Worm (Caenorhabditis elegans) whole organism, young adult: ENCODE results near the gene C34E7.3.

Source experiments
- D2030.7 ChIP-seq: fragments of 200-800 bp; sonication (Bioruptor generic); IDR thresholded peaks from 2 replicates; pipeline ENCODE4 v1.3.6; 2022; ENCODE audit warnings: missing genetic modification reagents, missing genetic modification characterization, missing compliant biosample characterization
- F22D6.2 ChIP-seq: sonication (generic microtip); optimal IDR thresholded peaks from 2 replicates; lab custom pipeline; 2016; ENCODE audit warnings: mild to moderate bottlenecking, missing genetic modification characterization, missing compliant biosample characterization
- F49E8.2 ChIP-seq: sonication (generic microtip); optimal IDR thresholded peaks from 3 replicates; lab custom pipeline; 2017; ENCODE audit warnings: missing genetic modification characterization, mild to moderate bottlenecking, missing compliant biosample characterization, antibody characterized with exemption, moderate library complexity; ENCODE audit not compliant: insufficient read depth
- K11D2.4 ChIP-seq: fragments of 200-800 bp; sonication (Bioruptor generic); IDR thresholded peaks from 2 replicates; pipeline ENCODE4 v1.3.6; 2022; ENCODE audit warnings: missing genetic modification reagents, missing genetic modification characterization, missing compliant biosample characterization
- T26A5.8 ChIP-seq: sonication (generic microtip); optimal IDR thresholded peaks from 2 replicates; lab custom pipeline; 2016; ENCODE audit warnings: missing genetic modification characterization, missing compliant biosample characterization
- akir-1 ChIP-seq: fragments of 200-800 bp; sonication (Bioruptor generic); optimal IDR thresholded peaks from 2 replicates; lab custom pipeline; 2018; ENCODE audit warnings: mild to moderate bottlenecking, missing genetic modification characterization, moderate library complexity, missing compliant biosample characterization
- athp-1 ChIP-seq: sonication (generic microtip); optimal IDR thresholded peaks from 2 replicates; lab custom pipeline; 2017; ENCODE audit warnings: mild to moderate bottlenecking, missing genetic modification characterization, missing compliant biosample characterization
- bed-1 ChIP-seq: fragments of 200-800 bp; sonication (Bioruptor generic); IDR thresholded peaks from 2 replicates; pipeline ENCODE4 v1.3.6; 2022; ENCODE audit warnings: missing genetic modification reagents, missing genetic modification characterization, missing compliant biosample characterization
- bed-2 ChIP-seq: fragments of 200-800 bp; sonication (Bioruptor generic); IDR thresholded peaks from 2 replicates; pipeline ENCODE4 v1.3.6; 2022; ENCODE audit warnings: missing genetic modification reagents, missing genetic modification characterization, missing compliant biosample characterization
- cebp-1 ChIP-seq, 2 experiments: fragments of 200-800 bp in 1 of 2; sonication (Bioruptor generic) in 1 of 2; sonication (generic microtip) in 1 of 2; IDR thresholded peaks in 1 of 2; optimal IDR thresholded peaks in 1 of 2; 2 replicates each; pipeline versions ENCODE4 v1.3.6 to Lab custom; 2017 to 2022; ENCODE audit warnings: missing compliant biosample characterization in 2 of 2, missing genetic modification characterization in 2 of 2, mild to moderate bottlenecking in 1 of 2, missing genetic modification reagents in 1 of 2, moderate library complexity in 1 of 2
- cebp-2 ChIP-seq: fragments of 200-800 bp; sonication (Bioruptor generic); IDR thresholded peaks from 2 replicates; pipeline ENCODE4 v1.3.6; 2022; ENCODE audit warnings: missing genetic modification characterization, missing compliant biosample characterization
- chd-7 ChIP-seq: sonication (generic microtip); optimal IDR thresholded peaks from 2 replicates; lab custom pipeline; 2016; ENCODE audit warnings: mild to moderate bottlenecking, missing genetic modification characterization, moderate library complexity, missing compliant biosample characterization
- egl-44 ChIP-seq: fragments of 200-800 bp; sonication (Bioruptor generic); IDR thresholded peaks from 2 replicates; pipeline ENCODE4 v1.3.6; 2022; ENCODE audit warnings: missing genetic modification reagents, missing genetic modification characterization, missing compliant biosample characterization
- ets-4 ChIP-seq: fragments of 200-800 bp; sonication (Bioruptor generic); optimal IDR thresholded peaks from 2 replicates; lab custom pipeline; 2018; ENCODE audit warnings: mild to moderate bottlenecking, missing genetic modification characterization, missing compliant biosample characterization
- gei-17 ChIP-seq: fragments of 200-800 bp; sonication (Bioruptor generic); optimal IDR thresholded peaks from 2 replicates; lab custom pipeline; 2018; ENCODE audit warnings: mild to moderate bottlenecking, missing genetic modification characterization, missing compliant biosample characterization
- him-1 ChIP-seq: sonication (generic microtip); optimal IDR thresholded peaks from 2 replicates; lab custom pipeline; 2016; ENCODE audit warnings: missing genotype, missing genetic modification reagents, missing genetic modification characterization, missing compliant biosample characterization
- lag-1 ChIP-seq: fragments of 200-800 bp; sonication (Bioruptor generic); IDR thresholded peaks from 2 replicates; pipeline ENCODE4 v1.3.6; 2022; ENCODE audit warnings: missing genetic modification reagents, missing genetic modification characterization, missing compliant biosample characterization
- let-526 ChIP-seq: fragments of 200-800 bp; sonication (Bioruptor generic); IDR thresholded peaks from 2 replicates; pipeline ENCODE4 v1.3.6; 2022; ENCODE audit warnings: missing genetic modification reagents, missing genetic modification characterization, missing compliant biosample characterization
- nfyb-1 ChIP-seq: fragments of 200-800 bp; sonication (Bioruptor generic); IDR thresholded peaks from 2 replicates; pipeline ENCODE4 v1.3.6; 2022; ENCODE audit warnings: missing genetic modification reagents, missing genetic modification characterization, missing compliant biosample characterization
- nhr-120 ChIP-seq: fragments of 200-800 bp; sonication (Bioruptor generic); IDR thresholded peaks from 2 replicates; pipeline ENCODE4 v1.3.6; 2022; ENCODE audit warnings: missing genetic modification characterization, missing compliant biosample characterization
- nhr-27 ChIP-seq: fragments of 200-800 bp; sonication (Bioruptor generic); optimal IDR thresholded peaks from 2 replicates; lab custom pipeline; 2018; ENCODE audit warnings: mild to moderate bottlenecking, missing genetic modification characterization, moderate library complexity, missing compliant biosample characterization
- pha-4 ChIP-seq: fragments of 150-350 bp; sonication (generic microtip); optimal IDR thresholded peaks from 2 replicates; lab custom pipeline; 2014; ENCODE audit warnings: missing biosample characterization, missing genetic modification reagents, missing genetic modification characterization
- rcor-1 ChIP-seq: fragments of 200-800 bp; sonication (Bioruptor generic); IDR thresholded peaks from 2 replicates; pipeline ENCODE4 v1.3.6; 2022; ENCODE audit warnings: missing genetic modification reagents, missing genetic modification characterization, missing compliant biosample characterization
- snpc-1.1 ChIP-seq: sonication (generic microtip); optimal IDR thresholded peaks from 2 replicates; lab custom pipeline; 2017; ENCODE audit warnings: missing genetic modification characterization, mild to moderate bottlenecking, missing compliant biosample characterization, antibody characterized with exemption, moderate library complexity, missing genotype, missing genetic modification reagents; ENCODE audit not compliant: insufficient read depth
- snpc-1.3 ChIP-seq: sonication (generic microtip); optimal IDR thresholded peaks from 2 replicates; lab custom pipeline; 2017; ENCODE audit warnings: missing genetic modification characterization, mild to moderate bottlenecking, missing compliant biosample characterization, antibody characterized with exemption, moderate library complexity, missing genotype, missing genetic modification reagents; ENCODE audit not compliant: insufficient read depth
- snpc-3.4 ChIP-seq: sonication (generic microtip); optimal IDR thresholded peaks from 2 replicates; lab custom pipeline; 2017; ENCODE audit warnings: missing genetic modification characterization, mild to moderate bottlenecking, missing compliant biosample characterization, antibody characterized with exemption, moderate library complexity, missing genotype, missing genetic modification reagents
- sptf-2 ChIP-seq: fragments of 200-800 bp; sonication (Bioruptor generic); optimal IDR thresholded peaks from 2 replicates; lab custom pipeline; 2018; ENCODE audit warnings: mild to moderate bottlenecking, missing genetic modification characterization, missing compliant biosample characterization
- unc-62 ChIP-seq: fragments of 150-350 bp; optimal IDR thresholded peaks from 2 replicates; lab custom pipeline; 2014; ENCODE audit warnings: missing biosample characterization, missing genetic modification reagents, missing genetic modification characterization
- zfh-2 ChIP-seq: fragments of 200-800 bp; sonication (Bioruptor generic); conservative IDR thresholded peaks from 2 replicates; pipeline ENCODE4 v1.3.6; 2022; ENCODE audit warnings: missing genetic modification reagents, missing genetic modification characterization, missing compliant biosample characterization

The C34E7.3 gene

ce11 chrX:12916418-12916817 lies 13.6 kb upstream of the C34E7.3 start:
- no peak for TF ChIP-seq rcor-1 (GFP tag; lab: Robert Waterston, UW)
- no peak for TF ChIP-seq athp-1
- no peak for TF ChIP-seq bed-1
- TF ChIP-seq K11D2.4 (GFP tag; lab: Robert Waterston, UW) = no peak
- no peak for TF ChIP-seq snpc-3.4 (tag; lab: Kevin White, UChicago)
- TF ChIP-seq egl-44 (GFP tag; lab: Robert Waterston, UW) = no peak

- TF ChIP-seq snpc-1.1 (tag; lab: Kevin White, UChicago) (no peak), nhr-120 (no peak), F22D6.2 (tag; lab: Kevin White, UChicago) (no peak), ets-4 (GFP tag; lab: Kevin White, UChicago) (no peak)
These were observed 11.6 kb upstream of the C34E7.3 start for ce11 chrX:12918454-12918853.

ce11 chrX:12926998-12927397 lies 3.1 kb upstream of the C34E7.3 start:
- TF ChIP-seq snpc-3.4 (tag; lab: Kevin White, UChicago) = no peak
- TF ChIP-seq nhr-120 = no peak
- no peak for TF ChIP-seq sptf-2 (GFP tag; lab: Kevin White, UChicago)
- TF ChIP-seq nhr-27 (tag; lab: Kevin White, UChicago) = no peak
- TF ChIP-seq gei-17 (GFP tag; lab: Kevin White, UChicago) = no peak
- TF ChIP-seq akir-1 (GFP tag; lab: Kevin White, UChicago) = no peak
- TF ChIP-seq cebp-2 (GFP tag; lab: Robert Waterston, UW) = no peak
- no peak for TF ChIP-seq pha-4
- TF ChIP-seq rcor-1 (GFP tag; lab: Robert Waterston, UW) = no peak
- no peak for TF ChIP-seq D2030.7 (GFP tag; lab: Robert Waterston, UW)
- TF ChIP-seq snpc-1.3 (tag; lab: Kevin White, UChicago) = no peak
- no peak for TF ChIP-seq F22D6.2 (tag; lab: Kevin White, UChicago)
- no peak for TF ChIP-seq let-526 (GFP tag; lab: Robert Waterston, UW)
- TF ChIP-seq, all 124 proteins: peak for 0

DNA sequence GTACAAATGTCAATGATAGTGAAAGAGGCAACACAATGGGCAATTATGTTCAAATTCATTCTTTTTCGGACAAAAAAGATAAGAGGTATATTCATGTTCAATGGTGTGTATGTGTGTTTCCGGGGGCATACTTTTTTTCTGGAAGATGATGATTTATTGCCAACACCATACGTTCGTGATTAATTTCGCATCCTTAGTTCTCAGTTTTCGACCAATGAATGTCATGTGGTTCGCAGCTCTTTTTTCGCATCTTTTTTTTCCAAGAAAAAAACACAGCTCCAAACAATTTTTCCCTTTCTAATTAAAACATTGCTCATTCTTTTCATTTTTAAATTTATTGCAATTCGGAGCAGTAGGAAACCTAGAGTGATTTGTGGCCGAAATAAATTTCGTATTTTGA lies 1.3 kb upstream of the C34E7.3 start:
- TF ChIP-seq cebp-1 (GFP tag; IDR thresholded peaks at IDR 0.05; lab: Robert Waterston, UW) = no peak
- TF ChIP-seq cebp-1 (tag; optimal IDR thresholded peaks at IDR 0.05; lab: Kevin White, UChicago) = no peak
- TF ChIP-seq bed-2 (GFP tag; lab: Robert Waterston, UW) = no peak
- no peak for TF ChIP-seq F49E8.2

ce11 chrX:12934768-12935167 lies 4.7 kb downstream of the C34E7.3 start, which contains the start of gene gmap-1:
gmap-1 (minus strand) TSS chrX:12934978.
- TF ChIP-seq lag-1 (no peak), him-1 (tag; lab: Kevin White, UChicago) (no peak), zfh-2 (GFP tag; lab: Robert Waterston, UW) (peak; percentile 65), nfyb-1 (GFP tag; lab: Robert Waterston, UW) (peak; percentile 51; the same call in 1 of the 2 replicates), chd-7 (tag; lab: Kevin White, UChicago) (peak; percentile 37)

DNA sequence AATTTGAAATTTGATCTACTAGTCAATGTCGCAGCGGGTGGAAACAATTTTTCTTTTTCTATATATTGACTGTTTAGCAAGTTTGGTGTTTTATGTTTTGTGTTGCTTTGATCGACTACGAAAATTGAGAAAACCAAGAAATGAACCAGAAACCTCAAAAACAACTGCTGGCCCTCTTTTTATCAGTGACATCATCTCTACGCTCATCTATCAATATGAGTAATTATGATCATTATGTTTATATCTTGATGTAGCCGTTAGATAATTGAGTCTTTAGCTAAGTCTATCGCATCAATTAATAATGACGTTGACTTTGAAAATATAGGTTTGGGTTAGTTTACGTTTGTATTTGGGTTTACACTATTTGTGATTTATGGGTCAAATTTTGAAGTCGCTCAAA lies 5.6 kb downstream of the C34E7.3 start:
- TF ChIP-seq T26A5.8 (tag; lab: Kevin White, UChicago) = no peak
- TF ChIP-seq unc-62 = peak; percentile 20
